Fruit fly (Drosophila melanogaster): Measurements from ENCODE around the gene wapl.

Gene wapl

DNA sequence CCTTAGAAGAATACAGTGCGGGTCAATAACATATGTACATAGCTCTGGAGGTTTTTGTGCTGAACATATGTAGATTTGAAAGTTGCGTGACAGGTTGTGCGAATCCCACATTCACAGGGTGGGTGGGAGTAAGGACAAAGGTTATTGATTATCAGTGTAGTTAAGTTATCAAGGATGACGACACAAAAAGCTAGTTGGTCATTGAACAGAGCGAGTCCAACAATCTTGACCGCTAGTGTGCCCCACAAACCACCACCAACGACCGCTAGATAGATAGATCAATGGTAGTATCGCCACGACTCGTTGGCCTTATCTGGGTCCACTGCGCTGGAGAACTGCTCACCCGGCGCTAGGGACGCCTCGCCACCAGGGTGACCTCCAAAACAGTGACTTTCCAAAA, 12.2 kb downstream of the wapl start:
- TF ChIP-seq Pif1B (GFP tag; optimal IDR thresholded peaks at IDR 0.05), result no peak
- peak; percentile 31 for TF ChIP-seq CG8301 (tag; optimal IDR thresholded peaks at IDR 0.05)
- TF ChIP-seq CG4496 (GFP tag; IDR thresholded peaks at IDR 0.05), result peak; percentile 47; the same call in 2 of the 3 replicates
- TF ChIP-seq EcR (GFP tag; optimal IDR thresholded peaks at IDR 0.05), result peak; percentile 17
- TF ChIP-seq CG17806 (tag; optimal IDR thresholded peaks at IDR 0.05), result no peak
- no peak for TF ChIP-seq CG14655 (GFP tag; optimal IDR thresholded peaks at IDR 0.05)
- TF ChIP-seq fd96Ca (GFP tag; IDR thresholded peaks at IDR 0.05), result peak; percentile 42; the same call in 1 of the 3 replicates
- TF ChIP-seq CG12605 (GFP tag; IDR thresholded peaks at IDR 0.05), result peak; percentile 34; the same call in 1 of the 2 replicates
- TF ChIP-seq CG34367 (tag; optimal IDR thresholded peaks at IDR 0.05), result no peak

dm6 chrX:2145690-2146470, 12.9 kb downstream of the wapl start:
- no peak for TF ChIP-seq CG12605 (GFP tag; IDR thresholded peaks at IDR 0.05)
- peak; percentile 41 for TF ChIP-seq CG9948 (tag; optimal IDR thresholded peaks at IDR 0.05)
- peak; percentile 71; the same call in 2 of the 3 replicates for TF ChIP-seq fd96Ca (GFP tag; IDR thresholded peaks at IDR 0.05)
- peak; percentile 52 for TF ChIP-seq CG15710 (tag; optimal IDR thresholded peaks at IDR 0.05)
- peak; percentile 54 for TF ChIP-seq Pif1A (GFP tag; optimal IDR thresholded peaks at IDR 0.05)
- peak; percentile 52 for TF ChIP-seq CG8159 (tag; optimal IDR thresholded peaks at IDR 0.05)
- no peak for TF ChIP-seq D1 (tag; optimal IDR thresholded peaks at IDR 0.05)
- TF ChIP-seq CG10348 (GFP tag; IDR thresholded peaks at IDR 0.05), result no peak
- TF ChIP-seq CG14655 (GFP tag; optimal IDR thresholded peaks at IDR 0.05), result peak; percentile 60
- peak; percentile 31 for TF ChIP-seq CG8301 (tag; optimal IDR thresholded peaks at IDR 0.05)
- TF ChIP-seq CG34367 (tag; optimal IDR thresholded peaks at IDR 0.05), result peak; percentile 39
- no peak for TF ChIP-seq CG13204 (GFP tag; optimal IDR thresholded peaks at IDR 0.05)
- TF ChIP-seq Snoo (tag; optimal IDR thresholded peaks at IDR 0.05), result peak; percentile 25
- no peak for TF ChIP-seq Pif1B (GFP tag; optimal IDR thresholded peaks at IDR 0.05)
- TF ChIP-seq gl (tag; optimal IDR thresholded peaks at IDR 0.05), result no peak
- TF ChIP-seq CG4496 (GFP tag; IDR thresholded peaks at IDR 0.05), result peak; percentile 23; the same call in 1 of the 3 replicates
- no peak; the same call in 1 of the 2 replicates for TF ChIP-seq Ets98B (GFP tag; IDR thresholded peaks at IDR 0.05)
- peak; percentile 52 for TF ChIP-seq CG32121 (GFP tag; IDR thresholded peaks at IDR 0.05)
- peak; percentile 46 for TF ChIP-seq CG17806 (tag; optimal IDR thresholded peaks at IDR 0.05)
- TF ChIP-seq EcR (GFP tag; optimal IDR thresholded peaks at IDR 0.05), result peak; percentile 8
- no peak for TF ChIP-seq rn (GFP tag; IDR thresholded peaks at IDR 0.05)

DNA sequence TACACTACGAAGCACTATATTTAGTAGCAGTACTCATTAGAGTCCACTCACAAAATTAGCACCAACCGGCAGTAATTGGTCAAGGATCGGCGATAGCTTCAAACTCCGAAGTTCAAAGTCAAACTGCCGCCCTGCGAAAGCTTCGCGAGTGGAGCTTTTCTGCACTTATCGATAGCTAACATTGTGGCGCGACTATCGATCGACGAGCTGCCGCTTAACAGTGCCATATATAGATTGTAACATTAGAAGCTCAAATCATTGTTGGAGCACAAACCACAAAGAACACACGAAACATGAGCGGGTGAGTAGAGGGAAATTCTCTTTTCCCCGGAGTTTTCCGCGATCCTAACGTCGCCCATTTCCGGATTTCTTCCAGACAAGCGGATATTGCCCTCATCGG, 13.7 kb downstream of the wapl start, which contains the start of gene Pgd:
Gene Pgd, plus strand, starts transcription at position 23 of the 400 bp plus-strand sequence.
- TF ChIP-seq CG12605 (GFP tag; IDR thresholded peaks at IDR 0.05) (peak; percentile 47), EcR (GFP tag; optimal IDR thresholded peaks at IDR 0.05) (peak; percentile 57), Ets98B (GFP tag; IDR thresholded peaks at IDR 0.05) (peak; percentile 41; the same call in 1 of the 2 replicates), Pif1B (GFP tag; optimal IDR thresholded peaks at IDR 0.05) (no peak), fd96Ca (GFP tag; IDR thresholded peaks at IDR 0.05) (no peak), CG4496 (GFP tag; IDR thresholded peaks at IDR 0.05) (peak; percentile 30; the same call in 1 of the 3 replicates)

DNA sequence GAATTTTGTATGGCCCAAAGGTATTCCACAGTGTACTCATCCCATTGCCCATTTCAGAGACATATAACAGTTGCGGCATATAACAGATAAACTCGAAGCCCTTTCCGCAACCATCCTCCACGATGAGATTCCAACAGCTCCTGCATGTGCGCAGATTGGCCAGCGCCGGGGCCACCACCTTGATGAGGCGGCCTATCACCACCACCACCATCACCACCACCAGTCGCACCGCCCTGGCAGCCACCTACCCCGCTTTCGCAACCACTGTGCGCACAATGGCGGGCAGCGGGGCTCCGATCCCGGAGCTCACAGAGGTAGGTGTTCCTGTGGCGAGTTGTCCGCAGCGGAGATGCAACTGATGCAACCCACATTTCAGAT, 15.9 kb downstream of the wapl start:
- TF ChIP-seq CG12605 (GFP tag; IDR thresholded peaks at IDR 0.05), result no peak
- no peak for TF ChIP-seq Pif1A (GFP tag; optimal IDR thresholded peaks at IDR 0.05)
- no peak for TF ChIP-seq D1 (tag; optimal IDR thresholded peaks at IDR 0.05)
- no peak for TF ChIP-seq Pif1B (GFP tag; optimal IDR thresholded peaks at IDR 0.05)
- no peak for TF ChIP-seq Snoo (tag; optimal IDR thresholded peaks at IDR 0.05)

DNA sequence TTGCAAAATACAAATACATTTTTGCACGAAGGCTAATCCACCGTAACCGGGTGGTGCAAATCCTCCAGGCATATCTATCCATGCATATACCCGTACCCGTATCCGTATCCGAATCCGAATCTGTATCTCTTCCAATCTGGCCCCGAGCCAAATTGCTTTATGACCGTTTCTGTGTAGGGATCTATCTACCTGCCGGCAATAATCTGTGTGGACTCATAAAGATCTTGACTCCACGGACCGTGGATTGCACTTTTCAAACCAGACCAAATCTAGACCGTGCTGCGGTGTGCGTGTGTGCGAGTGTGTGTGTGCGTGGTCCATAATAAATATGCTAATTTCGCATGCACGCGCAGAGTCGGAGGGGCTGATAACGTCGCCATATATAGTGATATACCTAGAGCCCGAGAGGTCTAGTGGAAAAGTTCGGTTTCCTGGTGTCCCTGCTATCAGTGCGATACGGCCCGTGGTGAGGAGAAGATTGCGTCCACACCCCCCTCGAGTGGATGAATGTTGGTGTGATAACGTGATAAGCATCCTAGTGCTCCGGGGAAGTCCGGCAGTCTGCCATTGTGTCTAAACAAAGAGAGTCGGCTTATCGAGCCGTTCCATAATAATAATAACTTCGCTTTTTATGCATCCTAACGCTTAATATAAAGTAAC, 16.4 kb downstream of the wapl start:
- TF ChIP-seq Pif1B (GFP tag; optimal IDR thresholded peaks at IDR 0.05) (no peak), CG32121 (GFP tag; IDR thresholded peaks at IDR 0.05) (no peak)

dm6 chrX:2141854-2142216, 16.9 kb downstream of the wapl start:
- TF ChIP-seq CG10348 (GFP tag; IDR thresholded peaks at IDR 0.05) (no peak), CG17806 (tag; optimal IDR thresholded peaks at IDR 0.05) (peak; percentile 2), CG13204 (GFP tag; optimal IDR thresholded peaks at IDR 0.05) (no peak), gl (tag; optimal IDR thresholded peaks at IDR 0.05) (peak; percentile 20), Snoo (tag; optimal IDR thresholded peaks at IDR 0.05) (peak; percentile 6), Pif1B (GFP tag; optimal IDR thresholded peaks at IDR 0.05) (peak; percentile 58), CG9948 (tag; optimal IDR thresholded peaks at IDR 0.05) (no peak), CG15710 (tag; optimal IDR thresholded peaks at IDR 0.05) (peak; percentile 5), D1 (tag; optimal IDR thresholded peaks at IDR 0.05) (no peak), CG12605 (GFP tag; IDR thresholded peaks at IDR 0.05) (peak; percentile 46; the same call in 1 of the 2 replicates), rn (GFP tag; IDR thresholded peaks at IDR 0.05) (no peak), CG8301 (tag; optimal IDR thresholded peaks at IDR 0.05) (peak; percentile 11), CG34367 (tag; optimal IDR thresholded peaks at IDR 0.05) (no peak), CG32121 (GFP tag; IDR thresholded peaks at IDR 0.05) (peak; percentile 51), CG4496 (GFP tag; IDR thresholded peaks at IDR 0.05) (peak; percentile 60; the same call in 2 of the 3 replicates), EcR (GFP tag; optimal IDR thresholded peaks at IDR 0.05) (no peak), Pif1A (GFP tag; optimal IDR thresholded peaks at IDR 0.05) (peak; percentile 54), fd96Ca (GFP tag; IDR thresholded peaks at IDR 0.05) (no peak), Ets98B (GFP tag; IDR thresholded peaks at IDR 0.05) (peak; percentile 37; the same call in 1 of the 2 replicates), CG14655 (GFP tag; optimal IDR thresholded peaks at IDR 0.05) (peak; percentile 34), CG8159 (tag; optimal IDR thresholded peaks at IDR 0.05) (peak; percentile 16)

Measured in whole organism, pupa.